Worm (Caenorhabditis elegans): ENCODE data around the gene unc-22.

unc-22 gene

DNA sequence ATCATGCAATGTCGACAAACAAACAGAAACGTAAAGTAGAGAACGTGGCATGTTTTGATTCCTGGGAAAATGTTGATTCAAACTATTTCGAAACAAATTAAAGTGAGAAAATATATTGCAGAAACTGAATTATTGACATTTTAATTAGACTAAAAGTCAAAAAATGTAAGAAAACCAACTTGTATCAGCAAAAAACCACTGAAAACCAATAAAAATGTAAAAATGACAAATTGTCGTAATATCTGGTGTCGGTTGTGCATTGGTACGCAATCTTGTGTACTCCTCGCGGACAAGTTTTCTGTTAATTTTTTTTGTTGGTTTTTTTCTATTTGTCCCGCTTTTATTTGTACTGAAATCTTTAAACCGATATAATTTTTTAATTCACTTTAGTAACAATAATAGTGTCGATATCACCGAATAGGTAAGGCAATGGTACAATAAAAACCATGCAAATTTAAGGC, 18.9 kb upstream of the unc-22 start, which contains the start of gene T12G3.11:
T12G3.11 (minus strand) TSS at position 51 of the 461 bp plus-strand sequence.
- TF ChIP-seq nhr-6 (tag; optimal IDR thresholded peaks at IDR 0.05) = no peak
- TF ChIP-seq ceh-82 (tag; optimal IDR thresholded peaks at IDR 0.05) = no peak
- TF ChIP-seq gmeb-1 (tag; optimal IDR thresholded peaks at IDR 0.05) = peak; percentile 25
- no peak for TF ChIP-seq mbf-1 (tag; optimal IDR thresholded peaks at IDR 0.05)
- TF ChIP-seq unc-62 (GFP tag; optimal IDR thresholded peaks at IDR 0.05) = no peak
- TF ChIP-seq sma-9 (GFP tag; optimal IDR thresholded peaks at IDR 0.05) = peak; percentile 5
- no peak for TF ChIP-seq sma-9 (tag; optimal IDR thresholded peaks at IDR 0.05)
- no peak for TF ChIP-seq unc-39 (tag; optimal IDR thresholded peaks at IDR 0.05)
- TF ChIP-seq nhr-25 (tag; optimal IDR thresholded peaks at IDR 0.05) = peak; percentile 9
- TF ChIP-seq C34F6.9 (tag; optimal IDR thresholded peaks at IDR 0.05) = peak; percentile 63
- TF ChIP-seq peb-1 (tag; optimal IDR thresholded peaks at IDR 0.05) = no peak
- TF ChIP-seq fos-1 (tag; optimal IDR thresholded peaks at IDR 0.05) = peak; percentile 9
- no peak for TF ChIP-seq lin-39 (tag; optimal IDR thresholded peaks at IDR 0.05)
- peak; percentile 30 for TF ChIP-seq F13H6.1 (tag; optimal IDR thresholded peaks at IDR 0.05)
- TF ChIP-seq ztf-4 (tag; optimal IDR thresholded peaks at IDR 0.05) = no peak
- no peak for TF ChIP-seq mdl-1 (tag; optimal IDR thresholded peaks at IDR 0.05)
- TF ChIP-seq nhr-21 (tag; optimal IDR thresholded peaks at IDR 0.05) = no peak
- TF ChIP-seq elt-1 (tag; optimal IDR thresholded peaks at IDR 0.05) = no peak
- peak; percentile 23 for TF ChIP-seq blmp-1 (tag; optimal IDR thresholded peaks at IDR 0.05; ENCODE audit: insufficient read depth)
- TF ChIP-seq nhr-77 (tag; optimal IDR thresholded peaks at IDR 0.05) = no peak
- TF ChIP-seq egl-27 (tag; optimal IDR thresholded peaks at IDR 0.05) = no peak
- peak; percentile 63 for TF ChIP-seq nhr-129 (tag; optimal IDR thresholded peaks at IDR 0.05)
- no peak for TF ChIP-seq ztf-1 (GFP tag; conservative IDR thresholded peaks at IDR 0.05)
- no peak for TF ChIP-seq alr-1 (tag; optimal IDR thresholded peaks at IDR 0.05)
- no peak for TF ChIP-seq ZK546.5 (tag; optimal IDR thresholded peaks at IDR 0.05)
- TF ChIP-seq skn-1 (tag; optimal IDR thresholded peaks at IDR 0.05) = no peak
- TF ChIP-seq sem-4 (tag; optimal IDR thresholded peaks at IDR 0.05) = no peak
- TF ChIP-seq dmd-4 (tag; optimal IDR thresholded peaks at IDR 0.05) = no peak
- no peak for TF ChIP-seq Y55F3AM.14 (GFP tag; optimal IDR thresholded peaks at IDR 0.05)
- TF ChIP-seq ztf-11 (tag; optimal IDR thresholded peaks at IDR 0.05) = no peak
- no peak for TF ChIP-seq nhr-11 (tag; optimal IDR thresholded peaks at IDR 0.05)
- TF ChIP-seq aly-2 (tag; optimal IDR thresholded peaks at IDR 0.05) = no peak
- TF ChIP-seq elt-3 (tag; optimal IDR thresholded peaks at IDR 0.05) = no peak
- TF ChIP-seq lsy-2 (tag; optimal IDR thresholded peaks at IDR 0.05) = peak; percentile 18 to 80
- no peak for TF ChIP-seq sma-3 (GFP tag; optimal IDR thresholded peaks at IDR 0.05)
- no peak for TF ChIP-seq nhr-237 (tag; optimal IDR thresholded peaks at IDR 0.05)
- TF ChIP-seq lin-11 (tag; optimal IDR thresholded peaks at IDR 0.05) = no peak
- TF ChIP-seq ama-1 (optimal IDR thresholded peaks at IDR 0.05) = no peak
- TF ChIP-seq nhr-12 (tag; optimal IDR thresholded peaks at IDR 0.05) = no peak
- no peak for TF ChIP-seq ceh-16 (tag; optimal IDR thresholded peaks at IDR 0.05)
- no peak for TF ChIP-seq nhr-23 (tag; optimal IDR thresholded peaks at IDR 0.05)
- no peak for TF ChIP-seq R02D3.7 (tag; optimal IDR thresholded peaks at IDR 0.05)
- no peak for TF ChIP-seq snpc-4 (tag; optimal IDR thresholded peaks at IDR 0.05)
- peak; percentile 31 for TF ChIP-seq lin-13 (GFP tag; optimal IDR thresholded peaks at IDR 0.05)
- TF ChIP-seq mab-5 (tag; optimal IDR thresholded peaks at IDR 0.05) = no peak
- TF ChIP-seq nhr-10 (tag; optimal IDR thresholded peaks at IDR 0.05) = no peak
- TF ChIP-seq unc-55 (GFP tag; optimal IDR thresholded peaks at IDR 0.05) = peak; percentile 77
- no peak for TF ChIP-seq zag-1 (tag; optimal IDR thresholded peaks at IDR 0.05)
- TF ChIP-seq crh-2 (tag; optimal IDR thresholded peaks at IDR 0.05) = no peak
